Worm (Caenorhabditis elegans) whole organism, L2 larva: Measurements from ENCODE around the gene ttr-59.
A peak's percentile ranks its signal among the peaks of the same experiment; 100 is the strongest.

Source experiments
- skn-1 ChIP-seq: sonication (generic microtip); optimal IDR thresholded peaks from 2 replicates; lab custom pipeline; 2017; ENCODE audit warnings: missing biosample characterization, missing genetic modification characterization
- unc-55 ChIP-seq: fragments of 150-350 bp; sonication (generic microtip); optimal IDR thresholded peaks from 3 replicates; lab custom pipeline; 2014; ENCODE audit warnings: missing biosample characterization, missing genetic modification reagents, missing genetic modification characterization

ce11 chrX:7340915-7341559 lies 11.4 kb downstream of the ttr-59 start, which contains the start of gene C07D8.6:
- TF ChIP-seq skn-1 (tag; lab: Kevin White, UChicago): peak; percentile 88
- TF ChIP-seq unc-55: no peak
